Worm (Caenorhabditis elegans): ENCODE measurements around the gene pgp-11.

Gene pgp-11

DNA sequence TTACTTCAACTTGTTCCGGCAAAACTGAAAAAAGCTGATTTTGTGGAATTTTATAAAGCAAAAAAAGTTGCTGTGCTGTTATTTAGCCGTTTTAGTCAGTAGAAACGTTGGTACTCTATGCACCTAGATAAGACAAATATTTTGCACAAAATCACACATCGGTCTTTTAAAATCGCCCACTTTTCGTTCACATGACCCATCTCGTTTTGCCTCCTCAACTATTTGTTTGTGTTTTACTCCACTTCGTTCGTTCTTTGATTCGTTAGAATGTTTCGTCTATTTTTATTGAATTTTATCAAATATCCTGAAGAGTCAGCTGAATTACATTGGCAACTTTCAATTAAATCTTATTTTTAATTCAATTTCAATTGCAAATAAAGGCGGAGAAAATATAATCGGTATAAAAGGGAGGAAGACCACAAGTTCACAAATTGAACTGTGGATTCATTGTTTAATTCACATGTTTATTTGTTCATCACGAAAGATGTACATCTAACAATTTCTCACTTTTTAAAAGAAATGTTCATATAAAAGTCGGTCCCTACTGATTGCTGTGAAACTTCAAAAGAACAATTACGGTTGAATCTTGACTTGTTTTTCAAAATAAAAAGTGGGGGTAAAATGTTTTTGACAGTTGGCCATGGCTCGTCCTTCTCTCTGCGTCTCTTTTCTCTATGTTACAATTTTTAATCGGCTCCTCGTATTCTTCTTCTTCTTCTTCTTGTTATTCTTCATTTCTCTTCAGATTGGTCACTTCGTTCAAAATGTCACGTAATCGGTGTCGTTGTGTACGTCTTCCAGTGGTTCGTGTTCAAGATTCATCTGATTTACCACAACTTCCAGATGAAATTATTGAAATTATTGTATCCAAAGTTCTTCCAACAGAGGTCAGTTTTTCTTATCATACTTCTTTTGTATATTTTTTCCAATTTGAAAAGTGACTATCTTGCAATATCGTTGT, 8.3 kb upstream of the pgp-11 start, which contains the start of gene DH11.2:
Gene DH11.2, plus strand, starts transcription at position 746 of the 961 bp plus-strand sequence.
- TF ChIP-seq rnt-1 (tag; optimal IDR thresholded peaks at IDR 0.05), result no peak
- TF ChIP-seq ceh-14 (tag; optimal IDR thresholded peaks at IDR 0.05), result no peak
- no peak for TF ChIP-seq Y22D7AL.16 (tag; optimal IDR thresholded peaks at IDR 0.05)
- no peak for TF ChIP-seq gmeb-2 (tag; optimal IDR thresholded peaks at IDR 0.05)
- no peak for TF ChIP-seq pat-9 (tag; optimal IDR thresholded peaks at IDR 0.05)
- TF ChIP-seq fkh-6 (tag; optimal IDR thresholded peaks at IDR 0.05), result no peak
- no peak for TF ChIP-seq pag-3 (tag; optimal IDR thresholded peaks at IDR 0.05; ENCODE audit: borderline replicate concordance)
- TF ChIP-seq lim-6 (tag; optimal IDR thresholded peaks at IDR 0.05), result no peak
- TF ChIP-seq elt-2 (tag; optimal IDR thresholded peaks at IDR 0.05), result no peak
- TF ChIP-seq fkh-10 (GFP tag; optimal IDR thresholded peaks at IDR 0.05), result no peak
- TF ChIP-seq ceh-22 (tag; optimal IDR thresholded peaks at IDR 0.05), result no peak
- TF ChIP-seq pha-4 (tag; optimal IDR thresholded peaks at IDR 0.05), result no peak

DNA sequence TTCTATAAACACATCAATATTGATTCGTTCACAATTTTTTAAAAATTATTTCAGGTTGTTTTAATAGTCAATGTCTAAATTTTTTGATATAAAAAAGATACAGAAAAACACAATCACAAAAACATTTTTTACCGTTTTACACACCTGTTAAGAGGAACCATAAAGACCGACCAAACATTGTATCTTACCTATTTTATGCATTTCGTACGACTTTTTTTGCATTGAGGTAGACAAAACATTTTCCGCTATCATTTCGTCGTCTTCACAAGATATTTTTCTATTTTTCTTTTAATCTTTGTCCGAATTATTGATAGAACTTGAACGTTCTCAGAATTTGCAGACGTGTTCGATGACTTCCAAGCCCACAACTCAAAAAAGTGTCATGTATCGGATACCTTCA, 4.3 kb upstream of the pgp-11 start, which contains the start of gene glna-2:
Gene glna-2, plus strand, starts transcription at position 301 of the 400 bp plus-strand sequence.
- TF ChIP-seq pha-4 (tag; optimal IDR thresholded peaks at IDR 0.05), result no peak
- no peak for TF ChIP-seq fkh-6 (tag; optimal IDR thresholded peaks at IDR 0.05)
- TF ChIP-seq ahr-1 (tag; optimal IDR thresholded peaks at IDR 0.05), result no peak
- TF ChIP-seq unc-55 (GFP tag; optimal IDR thresholded peaks at IDR 0.05), result no peak
- no peak for TF ChIP-seq nfya-1 (tag; optimal IDR thresholded peaks at IDR 0.05)
- no peak for TF ChIP-seq zip-5 (tag; optimal IDR thresholded peaks at IDR 0.05)
- TF ChIP-seq ceh-9 (tag; optimal IDR thresholded peaks at IDR 0.05), result no peak
- TF ChIP-seq elt-4 (tag; optimal IDR thresholded peaks at IDR 0.05), result no peak
- no peak for TF ChIP-seq madf-2 (tag; optimal IDR thresholded peaks at IDR 0.05)
- no peak for TF ChIP-seq syd-9 (tag; optimal IDR thresholded peaks at IDR 0.05)
- TF ChIP-seq ceh-18 (tag; optimal IDR thresholded peaks at IDR 0.05), result no peak
- no peak for TF ChIP-seq ceh-2 (tag; optimal IDR thresholded peaks at IDR 0.05)

ce11 chrII:8006962-8007361, 2.9 kb upstream of the pgp-11 start:
- TF ChIP-seq ceh-34 (tag; optimal IDR thresholded peaks at IDR 0.05) (no peak), ceh-19 (GFP tag; optimal IDR thresholded peaks at IDR 0.05) (no peak), nhr-11 (tag; optimal IDR thresholded peaks at IDR 0.05) (no peak), ceh-18 (tag; optimal IDR thresholded peaks at IDR 0.05) (no peak), rnt-1 (tag; optimal IDR thresholded peaks at IDR 0.05) (no peak)

DNA sequence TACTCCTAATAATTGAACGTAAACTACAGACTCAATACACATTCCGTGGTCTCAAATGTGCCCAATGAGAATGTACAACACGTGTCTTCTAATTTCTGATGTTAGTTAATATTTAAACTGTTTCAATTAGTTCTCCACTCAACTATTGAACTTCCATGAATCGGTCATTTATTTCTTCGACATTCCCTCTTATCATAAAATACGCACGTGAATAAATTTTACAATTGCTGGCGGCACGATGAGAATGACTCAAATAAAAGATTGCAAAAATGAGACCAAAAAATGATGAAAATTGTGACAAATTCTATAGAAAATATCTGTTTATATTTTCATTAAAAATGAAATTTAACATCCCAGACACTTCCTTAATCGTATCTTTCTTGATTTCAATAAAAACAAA, 695 bp upstream of the pgp-11 start:
- no peak for TF ChIP-seq pha-2 (tag; optimal IDR thresholded peaks at IDR 0.05)
- TF ChIP-seq mec-3 (tag; optimal IDR thresholded peaks at IDR 0.05; ENCODE audit: borderline replicate concordance), result no peak
- TF ChIP-seq hlh-8 (tag; optimal IDR thresholded peaks at IDR 0.05), result no peak
- no peak for TF ChIP-seq C08G9.2 (tag; optimal IDR thresholded peaks at IDR 0.05)
- TF ChIP-seq sdc-2 (tag; optimal IDR thresholded peaks at IDR 0.05), result no peak
- no peak for TF ChIP-seq fkh-6 (tag; optimal IDR thresholded peaks at IDR 0.05)
- no peak for TF ChIP-seq unc-42 (tag; optimal IDR thresholded peaks at IDR 0.05)
- no peak for TF ChIP-seq hlh-30 (tag; optimal IDR thresholded peaks at IDR 0.05; ENCODE audit: insufficient read depth)
- no peak for TF ChIP-seq sox-2 (GFP tag; IDR thresholded peaks at IDR 0.05)
- no peak for TF ChIP-seq ceh-34 (tag; optimal IDR thresholded peaks at IDR 0.05)
- no peak for TF ChIP-seq elt-4 (tag; optimal IDR thresholded peaks at IDR 0.05)
- no peak for TF ChIP-seq zip-5 (tag; optimal IDR thresholded peaks at IDR 0.05)
- no peak for TF ChIP-seq ets-4 (tag; optimal IDR thresholded peaks at IDR 0.05)
- no peak for TF ChIP-seq ceh-48 (tag; optimal IDR thresholded peaks at IDR 0.05)
- TF ChIP-seq npax-4 (tag; optimal IDR thresholded peaks at IDR 0.05), result no peak
- no peak for TF ChIP-seq sox-4 (tag; optimal IDR thresholded peaks at IDR 0.05)
- TF ChIP-seq unc-3 (GFP tag; conservative IDR thresholded peaks at IDR 0.05), result no peak
- no peak for TF ChIP-seq unc-3 (tag; optimal IDR thresholded peaks at IDR 0.05)
